Worm (Caenorhabditis elegans): ENCODE measurements around the gene sdz-33.
A peak's percentile ranks its signal among the peaks of the same experiment; 100 is the strongest.

The sdz-33 gene

DNA sequence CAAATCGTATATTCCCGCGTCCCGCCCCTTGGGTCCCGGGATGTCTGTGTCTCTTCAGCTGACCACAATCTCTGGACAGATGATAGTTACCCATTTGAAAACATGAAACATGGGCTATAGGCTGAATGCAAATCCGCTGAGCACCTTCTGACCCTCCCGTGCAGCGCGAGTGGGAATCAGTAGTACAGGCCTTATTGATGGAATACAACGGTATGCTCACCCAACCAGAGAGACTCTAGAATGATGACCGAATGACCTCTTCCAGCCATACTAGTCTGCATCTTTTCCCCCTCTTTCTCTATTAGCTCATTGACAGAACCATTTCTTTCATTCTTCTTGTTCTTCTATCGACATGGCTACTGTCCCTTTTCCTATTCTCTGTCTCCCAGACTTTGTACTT, at the start of gene sdz-33:
sdz-33 (plus strand) TSS at position 301 of the 400 bp plus-strand sequence.
- TF ChIP-seq ets-4 (tag; optimal IDR thresholded peaks at IDR 0.05) (no peak), sox-4 (tag; optimal IDR thresholded peaks at IDR 0.05) (no peak), sox-2 (GFP tag; IDR thresholded peaks at IDR 0.05) (no peak), pqm-1 (tag; optimal IDR thresholded peaks at IDR 0.05) (no peak), zip-5 (tag; optimal IDR thresholded peaks at IDR 0.05) (no peak), K09A11.1 (tag; optimal IDR thresholded peaks at IDR 0.05; ENCODE audit: insufficient read depth) (no peak), eyg-1 (tag; optimal IDR thresholded peaks at IDR 0.05) (no peak), hlh-6 (tag; optimal IDR thresholded peaks at IDR 0.05) (no peak), hlh-13 (GFP tag; optimal IDR thresholded peaks at IDR 0.05) (no peak), sdc-2 (tag; optimal IDR thresholded peaks at IDR 0.05) (no peak), nhr-11 (tag; optimal IDR thresholded peaks at IDR 0.05) (no peak), pha-4 (tag; optimal IDR thresholded peaks at IDR 0.05) (no peak), ceh-31 (tag; optimal IDR thresholded peaks at IDR 0.05) (no peak), ceh-34 (tag; optimal IDR thresholded peaks at IDR 0.05) (no peak), ref-2 (tag; optimal IDR thresholded peaks at IDR 0.05) (no peak), nfya-1 (tag; optimal IDR thresholded peaks at IDR 0.05) (no peak), madf-2 (tag; optimal IDR thresholded peaks at IDR 0.05) (no peak), mec-3 (tag; optimal IDR thresholded peaks at IDR 0.05; ENCODE audit: borderline replicate concordance) (no peak), ztf-16 (tag; optimal IDR thresholded peaks at IDR 0.05) (no peak), Y22D7AL.16 (tag; optimal IDR thresholded peaks at IDR 0.05) (no peak)

DNA sequence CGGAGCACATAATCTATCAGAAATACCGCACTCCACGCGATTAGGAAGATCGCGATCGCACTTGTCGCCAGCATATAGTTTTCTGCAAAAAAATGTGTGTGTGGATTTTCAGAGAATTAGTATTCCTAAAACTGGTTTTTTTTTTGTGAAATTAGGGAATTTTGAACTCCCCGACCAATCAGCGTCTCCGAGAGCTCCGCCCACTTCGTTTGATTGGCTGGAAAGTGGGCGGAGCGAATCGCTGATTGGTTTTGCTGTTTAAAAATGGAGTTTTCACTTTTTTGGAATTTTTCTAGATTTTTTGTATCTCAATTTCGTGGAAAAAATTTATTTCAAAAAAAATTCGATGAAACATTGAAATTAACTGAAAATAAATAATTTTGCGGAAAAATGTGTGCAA, 46.2 kb upstream of the sdz-33 start:
- TF ChIP-seq lim-6 (tag; optimal IDR thresholded peaks at IDR 0.05) (no peak), nfya-1 (tag; optimal IDR thresholded peaks at IDR 0.05) (peak; percentile 91)

DNA sequence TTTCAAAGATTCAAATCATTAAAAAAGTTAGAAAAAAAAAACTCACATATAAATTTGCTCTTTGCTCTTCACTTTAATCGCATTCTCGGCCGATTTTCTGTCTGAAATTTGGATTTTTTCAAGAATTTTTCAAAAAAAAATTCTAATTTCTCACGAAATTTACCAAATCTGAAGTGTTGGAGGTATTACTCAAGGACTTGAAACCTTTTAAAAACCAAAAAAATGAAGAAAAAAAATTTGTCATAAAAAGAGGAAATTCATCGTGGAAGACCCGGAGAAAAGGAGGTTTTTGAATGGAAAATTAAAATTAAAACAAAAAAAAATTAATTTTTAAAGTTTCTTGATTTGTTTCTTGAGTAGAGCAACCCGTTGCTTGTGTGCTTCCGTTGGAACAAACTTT, 45.1 kb upstream of the sdz-33 start, which contains the start of gene Y56A3A.2:
Y56A3A.2 (minus strand) TSS at position 101 of the 400 bp plus-strand sequence.
- TF ChIP-seq C38D4.7 (GFP tag; optimal IDR thresholded peaks at IDR 0.05) (no peak), ceh-45 (GFP tag; IDR thresholded peaks at IDR 0.05) (no peak), ceh-22 (tag; optimal IDR thresholded peaks at IDR 0.05) (no peak), pqm-1 (tag; optimal IDR thresholded peaks at IDR 0.05) (no peak), nfya-1 (tag; optimal IDR thresholded peaks at IDR 0.05) (no peak), pha-4 (tag; optimal IDR thresholded peaks at IDR 0.05) (no peak), pag-3 (tag; optimal IDR thresholded peaks at IDR 0.05; ENCODE audit: borderline replicate concordance) (no peak), C08G9.2 (tag; optimal IDR thresholded peaks at IDR 0.05) (no peak), ttx-3 (tag; optimal IDR thresholded peaks at IDR 0.05) (no peak), pat-9 (tag; optimal IDR thresholded peaks at IDR 0.05) (no peak), ama-1 (optimal IDR thresholded peaks at IDR 0.05) (no peak), lin-11 (tag; optimal IDR thresholded peaks at IDR 0.05) (no peak), ceh-30 (tag; optimal IDR thresholded peaks at IDR 0.05) (no peak), tbx-7 (tag; optimal IDR thresholded peaks at IDR 0.05) (no peak), odd-2 (tag; optimal IDR thresholded peaks at IDR 0.05) (no peak), ztf-16 (tag; optimal IDR thresholded peaks at IDR 0.05) (no peak), elt-2 (tag; optimal IDR thresholded peaks at IDR 0.05) (no peak)

DNA sequence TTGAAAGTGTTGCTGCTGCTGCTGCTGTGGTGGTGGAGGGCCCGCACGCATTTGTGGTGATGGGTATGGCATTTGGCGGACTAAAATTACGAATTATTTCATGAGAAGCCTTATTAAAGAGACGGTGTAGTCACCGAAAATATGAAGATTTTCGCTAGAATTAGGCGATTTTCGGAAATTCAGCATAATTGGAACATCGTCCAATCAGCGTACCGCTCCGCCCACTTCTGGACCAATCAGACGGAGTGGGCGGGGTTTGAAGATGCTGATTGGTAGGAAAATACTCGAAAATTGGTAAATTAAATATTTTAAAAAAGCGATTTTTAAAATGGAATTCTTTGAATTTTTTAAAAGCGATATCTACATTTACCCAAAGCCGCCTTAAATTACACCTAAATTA, 41.1 kb upstream of the sdz-33 start:
- no peak for TF ChIP-seq ceh-30 (tag; optimal IDR thresholded peaks at IDR 0.05)
- TF ChIP-seq ceh-2 (tag; optimal IDR thresholded peaks at IDR 0.05), result no peak
- TF ChIP-seq nfya-1 (tag; optimal IDR thresholded peaks at IDR 0.05), result peak; percentile 46

DNA sequence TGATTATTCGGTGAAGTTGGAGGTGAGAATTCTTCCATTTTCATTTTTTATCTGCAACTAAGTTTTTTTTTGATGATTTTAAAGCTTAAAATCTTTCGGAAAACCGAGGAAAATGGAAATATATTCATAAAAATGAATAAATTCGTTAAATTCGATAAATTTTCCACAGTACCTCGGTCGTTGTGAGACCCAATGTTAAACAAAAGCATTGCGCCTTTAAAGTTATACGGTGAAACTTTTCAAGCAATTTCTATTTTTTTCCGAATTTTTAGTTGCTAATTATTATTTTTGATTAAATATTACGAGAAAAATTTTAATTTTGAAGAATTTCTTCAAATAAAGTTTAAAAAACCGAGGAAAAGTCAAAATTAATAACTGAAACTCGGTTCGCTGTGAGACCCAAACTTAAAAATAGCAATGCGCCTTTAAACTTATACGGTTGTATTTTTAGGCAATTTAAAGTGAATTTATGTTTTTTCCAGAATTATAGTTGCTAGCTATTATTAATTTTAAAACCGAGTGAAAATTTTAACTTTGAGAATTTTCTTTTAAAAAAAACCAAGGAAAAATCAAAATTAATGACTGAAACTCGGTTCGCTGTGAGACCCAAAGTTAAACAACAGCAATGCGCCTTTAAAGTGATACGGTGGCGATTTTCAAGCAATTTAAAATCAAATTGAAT, 37.9 kb upstream of the sdz-33 start, which contains the start of gene taf-12:
taf-12 (minus strand) TSS at position 51 of the 682 bp plus-strand sequence.
- TF ChIP-seq fkh-10 (GFP tag; optimal IDR thresholded peaks at IDR 0.05), result no peak
- TF ChIP-seq ceh-30 (tag; optimal IDR thresholded peaks at IDR 0.05), result no peak
- TF ChIP-seq K09A11.1 (tag; optimal IDR thresholded peaks at IDR 0.05; ENCODE audit: insufficient read depth), result no peak
- no peak for TF ChIP-seq ceh-22 (tag; optimal IDR thresholded peaks at IDR 0.05)
- TF ChIP-seq hlh-6 (tag; optimal IDR thresholded peaks at IDR 0.05), result no peak
- no peak for TF ChIP-seq pha-2 (tag; optimal IDR thresholded peaks at IDR 0.05)
- no peak for TF ChIP-seq ama-1 (optimal IDR thresholded peaks at IDR 0.05)
- TF ChIP-seq hlh-30 (tag; optimal IDR thresholded peaks at IDR 0.05; ENCODE audit: insufficient read depth), result no peak
